Worm (Caenorhabditis elegans): ENCODE measurements around the gene C34C6.9.

DNA sequence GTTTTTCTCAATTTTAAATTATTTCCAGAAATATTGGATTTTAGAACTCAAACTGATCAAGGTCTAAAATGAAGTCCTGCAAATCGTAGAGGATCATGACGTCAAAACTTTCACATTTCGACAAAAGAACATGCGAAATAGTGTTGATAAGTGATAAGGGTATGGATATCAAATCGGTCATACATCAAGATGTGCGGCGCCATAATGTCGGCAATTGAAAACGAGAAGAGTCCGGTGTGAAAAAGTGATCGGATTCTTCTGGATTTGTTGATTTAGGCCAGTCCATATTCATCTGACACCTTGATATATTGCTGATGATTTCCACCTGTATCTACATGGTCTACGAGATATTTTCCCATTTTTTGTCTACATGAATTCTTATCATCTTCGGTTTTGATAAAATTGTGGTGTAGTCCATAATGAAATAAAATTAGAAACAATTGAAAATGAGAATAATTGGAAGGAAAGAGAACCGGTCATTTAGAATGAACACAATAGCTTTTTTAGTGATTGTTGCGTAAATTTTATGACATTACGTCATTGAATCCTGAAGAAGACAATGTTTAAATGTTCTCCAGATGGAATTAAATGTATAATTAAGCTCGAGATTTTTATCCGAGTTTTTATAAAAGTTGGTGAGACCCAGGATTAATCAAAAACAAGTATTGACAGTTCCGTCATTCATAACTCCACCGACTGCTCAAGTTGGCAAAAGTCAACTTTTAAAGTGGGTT, 45.4 kb downstream of the C34C6.9 start:
- no peak for TF ChIP-seq ama-1 (optimal IDR thresholded peaks at IDR 0.05)
- TF ChIP-seq elt-1 (tag; optimal IDR thresholded peaks at IDR 0.05): no peak
- TF ChIP-seq nhr-28 (tag; optimal IDR thresholded peaks at IDR 0.05): no peak
- no peak for TF ChIP-seq unc-62 (GFP tag; optimal IDR thresholded peaks at IDR 0.05)
- TF ChIP-seq fkh-10 (GFP tag; optimal IDR thresholded peaks at IDR 0.05): no peak
- no peak for TF ChIP-seq ztf-4 (tag; optimal IDR thresholded peaks at IDR 0.05)
- no peak for TF ChIP-seq egl-27 (tag; optimal IDR thresholded peaks at IDR 0.05)
- TF ChIP-seq zag-1 (tag; optimal IDR thresholded peaks at IDR 0.05): no peak
- TF ChIP-seq unc-39 (tag; optimal IDR thresholded peaks at IDR 0.05): no peak
- no peak for TF ChIP-seq snpc-4 (tag; optimal IDR thresholded peaks at IDR 0.05)
- TF ChIP-seq sea-2 (GFP tag; optimal IDR thresholded peaks at IDR 0.05): no peak
- no peak for TF ChIP-seq fos-1 (tag; optimal IDR thresholded peaks at IDR 0.05)

Measured in whole organism, L3 larva.